Worm (Caenorhabditis elegans): ENCODE measurements around the gene Y49F6C.8.

Y49F6C.8 gene

DNA sequence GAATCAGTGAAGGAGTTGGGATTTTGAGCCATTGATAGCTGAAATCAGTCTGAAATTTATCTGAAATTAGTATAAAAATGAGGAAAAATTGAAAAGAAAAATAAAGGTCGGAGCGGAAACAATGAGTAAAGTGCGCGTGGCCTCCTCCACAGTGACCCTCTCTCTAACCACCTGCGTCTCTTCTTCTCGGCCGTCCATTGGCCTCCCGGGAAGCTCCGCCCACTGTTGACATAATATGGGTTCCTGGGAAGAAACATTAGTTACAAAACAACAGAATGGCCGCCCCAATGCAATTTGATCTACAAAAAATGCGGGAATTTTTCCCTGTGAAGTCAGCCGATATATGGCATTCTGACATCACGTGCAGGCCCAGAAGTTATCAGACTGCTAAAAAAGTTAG, at the start of gene Y49F6C.8:
Y49F6C.8 (minus strand) TSS at position 51 of the 400 bp plus-strand sequence.
- no peak for TF ChIP-seq unc-62 (GFP tag; optimal IDR thresholded peaks at IDR 0.05)

DNA sequence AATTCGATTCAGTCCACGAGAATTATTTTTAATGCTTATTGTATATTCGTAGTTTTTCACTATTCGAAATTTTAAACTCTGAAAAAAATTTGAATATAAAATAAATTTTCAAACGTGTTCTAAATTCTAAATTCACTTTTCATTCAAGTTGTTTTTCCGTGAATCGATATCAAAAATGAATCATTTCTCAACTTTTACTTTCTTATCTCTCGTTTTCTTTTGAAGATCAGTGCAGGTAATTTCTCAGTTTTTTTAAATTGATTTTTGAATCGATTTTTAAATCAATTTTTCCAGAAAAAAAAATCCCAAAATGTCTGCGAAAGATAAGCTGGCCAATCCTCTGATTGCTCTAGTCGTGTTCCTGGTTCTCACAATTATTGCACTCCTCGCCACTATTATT, 46.6 kb upstream of the Y49F6C.8 start, which contains the start of gene nep-6:
nep-6 (plus strand) TSS at position 301 of the 400 bp plus-strand sequence.
- no peak for TF ChIP-seq unc-62 (GFP tag; optimal IDR thresholded peaks at IDR 0.05)

DNA sequence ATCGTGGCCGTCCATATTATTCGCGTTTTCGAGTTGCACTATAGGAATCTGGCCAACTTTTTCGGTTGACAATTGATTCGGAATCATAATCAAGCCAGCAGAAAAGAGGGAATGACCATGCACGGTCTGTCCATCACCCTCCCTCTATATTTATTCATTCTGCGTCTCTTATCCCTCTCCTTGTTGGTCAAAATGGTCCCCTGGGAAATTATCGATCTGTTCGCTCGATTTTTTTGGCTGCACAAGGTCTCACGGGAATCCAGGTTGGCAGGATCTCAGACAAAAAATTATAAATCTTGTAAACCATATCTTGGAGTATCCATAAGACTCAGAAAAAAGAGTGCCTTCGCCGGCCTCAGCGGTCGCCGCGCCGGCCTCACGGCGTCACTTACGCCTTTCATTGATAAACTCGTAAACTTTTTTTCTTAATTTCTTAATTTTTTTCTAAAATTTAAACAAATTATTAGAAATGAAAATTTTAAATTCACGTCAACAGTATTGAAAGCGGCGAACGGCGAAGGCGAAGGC, 44.5 kb upstream of the Y49F6C.8 start, which contains the start of the genes F18A12.7 and F18A12.2:
F18A12.7 (minus strand) TSS at position 101 of the 528 bp plus-strand sequence.
F18A12.2 (plus strand) TSS at position 478 of the 528 bp plus-strand sequence.
- TF ChIP-seq unc-62 (GFP tag; optimal IDR thresholded peaks at IDR 0.05): no peak

DNA sequence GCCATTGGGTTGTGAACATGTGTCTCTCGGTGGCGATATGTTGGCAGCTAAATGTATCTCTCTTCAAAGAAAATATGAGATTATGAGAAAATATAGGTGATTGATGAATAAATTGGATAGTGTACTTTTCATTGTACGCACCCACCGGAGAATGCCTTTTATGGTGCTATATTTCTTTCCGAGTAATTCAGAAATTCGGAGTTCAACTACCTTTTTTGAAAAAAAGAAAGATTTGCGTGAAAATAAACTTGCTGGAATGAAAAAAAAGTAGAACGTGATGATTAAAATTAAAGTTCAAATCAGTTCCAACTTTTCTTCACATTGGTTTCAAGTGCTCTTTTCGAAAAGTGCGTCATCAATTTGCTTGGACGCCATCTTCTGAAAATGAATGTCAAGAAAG, 33.6 kb upstream of the Y49F6C.8 start, which contains the start of gene nep-8:
nep-8 (plus strand) TSS at position 301 of the 400 bp plus-strand sequence.
- TF ChIP-seq unc-62 (GFP tag; optimal IDR thresholded peaks at IDR 0.05): no peak

DNA sequence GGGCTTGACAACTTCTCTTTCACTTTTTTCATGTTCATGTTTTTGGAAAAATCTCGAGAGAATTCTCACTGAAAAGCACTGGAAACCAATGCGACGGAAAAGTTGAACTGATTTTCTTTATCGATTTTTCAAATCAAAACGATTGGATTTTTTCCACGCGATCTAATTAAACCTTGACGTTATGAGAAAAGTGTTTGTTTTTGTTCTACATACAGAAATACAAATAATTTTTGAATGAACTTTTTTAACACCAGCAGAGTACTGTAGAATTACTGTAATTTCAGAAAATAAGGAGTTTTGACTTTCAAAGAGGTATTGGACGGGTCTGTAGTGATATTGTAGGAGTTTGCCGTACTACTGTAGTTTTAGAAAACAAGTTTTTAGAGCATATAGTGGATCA, 32.9 kb upstream of the Y49F6C.8 start, which contains the start of gene nep-10:
nep-10 (minus strand) TSS at position 101 of the 400 bp plus-strand sequence.
- TF ChIP-seq unc-62 (GFP tag; optimal IDR thresholded peaks at IDR 0.05): no peak

DNA sequence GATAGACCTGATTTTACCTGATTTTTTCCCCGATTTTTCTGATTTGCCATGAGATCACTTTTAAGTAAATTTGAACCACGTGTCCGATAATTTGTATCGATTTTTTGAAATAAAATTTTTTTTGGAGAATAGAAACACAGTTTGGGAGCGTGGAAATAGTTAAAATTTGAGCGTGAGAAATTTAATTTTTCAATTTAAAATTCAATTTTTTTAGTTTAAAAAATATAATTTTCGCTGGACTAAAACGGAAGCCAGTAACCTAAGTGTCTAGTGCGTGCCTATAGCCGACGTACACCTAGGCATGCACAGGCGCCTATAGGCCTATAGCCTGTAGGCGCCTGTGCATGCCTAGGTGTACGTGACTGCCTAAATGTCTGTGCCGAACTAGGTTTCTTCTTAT, 29.3 kb upstream of the Y49F6C.8 start, which contains the start of gene nep-9:
nep-9 (minus strand) TSS at position 101 of the 400 bp plus-strand sequence.
- TF ChIP-seq unc-62 (GFP tag; optimal IDR thresholded peaks at IDR 0.05): no peak

DNA sequence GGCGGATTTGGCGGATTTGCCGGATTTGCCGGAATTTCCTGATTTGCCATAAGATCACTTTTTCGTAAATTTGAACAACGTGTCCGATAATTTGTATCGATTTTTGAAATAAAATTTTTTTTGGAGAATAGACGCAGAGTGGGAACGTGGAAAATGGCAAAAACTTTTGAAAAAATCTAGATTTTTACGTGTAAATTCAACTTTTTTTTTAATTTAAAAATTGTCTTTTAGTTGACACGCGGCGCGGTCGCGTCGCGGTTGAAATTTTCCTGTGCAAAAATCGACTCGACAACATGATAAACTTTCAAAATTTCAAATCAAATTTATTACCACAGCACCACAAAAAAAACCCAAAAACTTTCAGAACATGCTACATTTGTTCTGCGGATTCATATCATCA, 25.6 kb upstream of the Y49F6C.8 start, which contains the start of gene nep-20:
nep-20 (minus strand) TSS at position 101 of the 400 bp plus-strand sequence.
- no peak for TF ChIP-seq unc-62 (GFP tag; optimal IDR thresholded peaks at IDR 0.05)

DNA sequence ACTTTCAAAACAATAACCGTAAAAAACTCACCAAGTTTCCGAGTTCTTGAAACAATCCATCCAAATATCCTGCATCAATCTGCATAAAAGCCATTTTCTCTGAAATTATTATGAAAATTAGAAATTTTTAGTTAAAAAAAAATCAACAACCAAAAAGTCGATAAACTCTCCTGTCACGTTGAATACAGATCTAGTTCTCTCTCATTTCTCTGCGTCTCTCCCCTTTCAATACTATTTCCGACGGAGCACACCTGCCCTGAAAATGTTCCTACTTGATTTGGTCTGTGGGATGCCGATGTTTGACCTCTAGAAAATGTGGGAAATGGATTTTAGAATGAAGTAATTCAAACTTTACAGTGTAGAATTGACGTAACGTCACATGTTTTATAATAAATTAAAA, 17.6 kb upstream of the Y49F6C.8 start, which contains the start of gene T06D4.6:
T06D4.6 (minus strand) TSS at position 101 of the 400 bp plus-strand sequence.
- no peak for TF ChIP-seq unc-62 (GFP tag; optimal IDR thresholded peaks at IDR 0.05)

DNA sequence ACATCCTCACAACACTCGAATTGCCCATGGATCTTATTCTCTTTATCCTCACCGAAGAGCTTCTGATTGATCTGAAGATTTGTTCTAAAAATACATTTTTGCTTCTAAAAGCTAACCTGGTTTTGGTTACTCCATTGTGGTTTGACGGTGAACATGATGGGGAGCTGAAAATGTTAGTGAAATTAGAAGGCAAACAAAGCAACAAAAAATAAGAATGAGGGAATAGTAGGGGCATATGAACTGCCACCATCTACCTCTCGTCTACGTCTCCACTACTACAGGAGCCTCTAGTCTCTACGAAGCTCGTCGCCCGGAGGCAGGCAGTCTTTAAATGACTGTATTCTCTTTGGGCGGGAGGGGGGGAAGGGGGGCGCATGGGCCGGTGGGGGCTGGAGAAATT, 15.8 kb upstream of the Y49F6C.8 start, which contains the start of gene T06D4.2:
T06D4.2 (minus strand) TSS at position 170 of the 400 bp plus-strand sequence.
- TF ChIP-seq unc-62 (GFP tag; optimal IDR thresholded peaks at IDR 0.05): no peak

DNA sequence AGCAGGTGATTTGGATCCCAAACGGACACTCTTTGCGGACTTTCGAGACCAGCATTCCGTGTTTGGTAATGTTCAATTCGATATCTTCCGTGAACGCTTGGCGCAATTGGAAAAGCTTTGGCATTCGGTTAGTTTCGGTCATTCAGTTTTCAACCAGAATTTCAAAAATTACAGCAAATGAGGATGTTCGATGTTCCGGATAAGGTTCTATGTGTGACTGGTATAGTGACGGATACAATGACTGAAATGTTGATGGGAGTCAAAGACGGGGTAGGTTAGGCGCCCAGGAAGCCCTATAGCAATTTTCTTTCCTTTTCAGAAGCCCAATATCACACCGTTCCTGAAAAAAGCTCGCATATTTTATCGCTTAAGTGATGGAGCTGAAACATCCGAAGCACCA, 13.2 kb upstream of the Y49F6C.8 start:
- TF ChIP-seq unc-62 (GFP tag; optimal IDR thresholded peaks at IDR 0.05): no peak

DNA sequence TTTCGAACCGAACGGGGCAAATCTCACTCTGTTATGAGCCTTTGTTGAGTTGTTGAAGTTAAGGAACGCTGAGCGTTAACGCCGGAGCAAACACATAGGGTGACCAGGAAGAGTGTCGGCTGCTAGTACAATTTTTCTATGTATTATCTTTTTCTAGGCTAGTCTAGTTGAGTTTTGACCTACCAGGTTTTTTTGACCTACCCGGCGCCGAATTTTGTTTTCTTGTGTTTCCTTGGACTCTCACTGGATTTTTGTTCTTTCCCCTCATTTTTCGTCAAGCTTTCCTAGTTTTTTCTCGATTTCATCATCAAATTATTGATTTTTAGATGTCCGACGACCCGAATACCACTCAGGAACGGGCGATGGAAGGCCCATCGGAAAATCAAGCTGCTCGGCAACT, 11.6 kb upstream of the Y49F6C.8 start, which contains the start of gene T06D4.1:
T06D4.1 (plus strand) TSS at position 321 of the 400 bp plus-strand sequence.
- TF ChIP-seq unc-62 (GFP tag; optimal IDR thresholded peaks at IDR 0.05): no peak

DNA sequence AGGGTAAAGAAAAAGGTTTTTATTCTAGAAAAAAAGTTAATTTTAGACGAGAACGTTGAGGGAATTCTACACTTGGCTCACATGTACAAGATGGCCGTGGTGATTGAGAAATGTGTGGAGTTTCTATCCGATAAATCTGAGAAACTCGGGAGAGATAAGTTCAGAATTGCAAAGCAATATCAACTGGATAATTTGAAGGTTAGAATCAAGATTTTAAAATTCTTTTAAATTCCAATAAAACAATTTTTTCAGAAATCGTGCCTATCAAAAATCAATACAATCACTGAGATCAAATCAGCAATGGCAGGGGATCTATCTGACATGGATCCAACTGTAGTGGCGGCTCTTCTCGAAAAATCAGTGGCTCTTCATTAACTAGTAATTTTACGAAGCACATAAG, 8.4 kb upstream of the Y49F6C.8 start, which contains the start of gene Y49F6C.2:
Y49F6C.2 (plus strand) TSS at position 301 of the 400 bp plus-strand sequence.
- no peak for TF ChIP-seq unc-62 (GFP tag; optimal IDR thresholded peaks at IDR 0.05)

DNA sequence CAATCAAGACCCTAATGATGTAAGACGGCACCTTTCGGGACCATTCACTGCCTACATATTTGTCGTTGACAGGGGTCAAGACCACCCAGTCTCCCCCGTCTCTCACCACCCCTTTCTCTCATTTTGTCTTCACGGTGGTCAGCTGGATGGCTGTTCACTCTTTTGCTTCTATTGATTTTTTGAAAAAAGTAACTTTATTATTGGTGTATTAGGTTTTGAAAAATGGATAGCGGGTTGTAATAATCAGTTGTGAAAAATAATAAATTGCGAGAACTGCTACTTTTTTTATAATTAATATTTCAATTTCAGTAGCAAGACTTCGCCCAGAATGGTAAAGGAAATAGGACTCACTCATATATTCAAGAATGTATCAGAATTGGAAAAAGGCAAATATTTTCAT, 6.9 kb upstream of the Y49F6C.8 start, which contains the start of gene bath-9:
bath-9 (plus strand) TSS at position 301 of the 400 bp plus-strand sequence.
- no peak for TF ChIP-seq unc-62 (GFP tag; optimal IDR thresholded peaks at IDR 0.05)

DNA sequence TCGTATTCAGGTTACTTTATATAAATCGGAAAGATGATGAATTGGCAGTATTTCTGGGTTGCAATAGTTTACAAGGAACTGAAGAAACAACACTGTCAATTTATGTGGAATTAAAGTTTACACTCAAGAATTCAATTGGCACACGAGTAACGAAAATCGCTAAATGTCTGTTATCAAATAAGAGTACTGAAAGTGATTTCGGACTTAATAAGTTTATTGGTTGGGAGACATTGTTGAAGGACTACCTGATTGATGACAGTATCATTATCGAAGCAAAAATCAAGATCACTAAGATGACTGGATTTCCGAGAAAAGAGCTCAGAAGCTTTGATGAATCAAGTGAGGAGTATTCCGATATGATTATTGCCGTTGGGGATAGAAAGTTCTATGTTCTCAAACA, 5.4 kb upstream of the Y49F6C.8 start:
- no peak for TF ChIP-seq unc-62 (GFP tag; optimal IDR thresholded peaks at IDR 0.05)

DNA sequence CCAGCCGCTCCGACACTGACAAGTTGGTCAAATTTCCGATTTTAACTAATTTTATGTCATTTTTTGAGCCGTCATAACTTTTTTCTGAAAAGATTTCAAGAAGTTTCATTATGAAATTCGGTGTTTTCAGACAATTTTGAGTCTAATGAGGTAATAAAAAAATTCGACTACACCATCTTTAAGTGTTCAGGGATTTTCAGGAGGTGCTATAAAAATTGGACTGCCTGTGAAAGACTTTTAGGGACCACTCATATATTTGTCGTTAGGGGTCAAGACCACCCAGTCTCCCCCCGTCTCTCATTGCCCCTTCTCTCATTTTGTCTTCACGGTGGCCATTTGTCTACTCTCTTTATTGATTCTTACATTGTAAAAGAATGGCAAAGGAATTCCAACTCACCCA, 4.9 kb upstream of the Y49F6C.8 start, which contains the start of gene bath-10:
bath-10 (plus strand) TSS at position 301 of the 400 bp plus-strand sequence.
- no peak for TF ChIP-seq unc-62 (GFP tag; optimal IDR thresholded peaks at IDR 0.05)

DNA sequence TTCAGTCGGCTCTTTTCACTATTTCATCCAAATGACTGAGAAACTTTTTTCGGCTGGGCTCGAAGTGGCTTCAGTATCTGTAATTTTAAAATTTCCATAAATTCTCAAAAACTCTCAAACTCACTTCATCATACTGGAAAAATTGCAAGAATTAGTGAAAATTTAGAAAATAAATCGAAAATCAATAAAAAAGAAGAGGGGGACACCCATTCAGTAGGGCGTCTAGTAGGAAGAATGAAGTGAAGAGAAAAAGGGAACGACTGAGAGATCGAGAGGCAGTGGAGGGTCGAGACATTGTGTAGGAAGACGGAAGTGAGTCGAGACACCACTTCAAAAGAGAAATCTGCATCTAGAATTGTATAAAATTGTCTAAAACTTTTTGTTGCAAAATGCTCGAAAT, 4.0 kb upstream of the Y49F6C.8 start:
- no peak for TF ChIP-seq unc-62 (GFP tag; optimal IDR thresholded peaks at IDR 0.05)

DNA sequence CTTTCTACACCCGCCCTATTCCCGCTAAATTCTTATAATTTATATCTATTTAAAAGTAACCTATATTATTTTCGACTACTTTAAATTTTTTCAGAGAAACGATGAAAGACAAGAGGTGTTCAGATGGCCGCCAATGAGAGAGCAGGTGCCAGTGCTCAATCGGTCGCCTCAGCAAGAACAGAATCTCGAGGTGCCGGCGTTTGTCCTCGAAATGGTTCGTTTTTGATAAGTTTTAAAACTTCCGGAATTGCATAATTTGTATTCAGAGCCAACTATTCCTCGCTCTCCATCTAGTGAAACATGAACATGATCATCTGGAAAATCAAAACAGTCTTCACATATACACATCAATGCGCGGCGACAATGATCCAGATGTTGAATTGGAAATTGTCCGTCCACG, 1.1 kb upstream of the Y49F6C.8 start, which contains the start of gene bath-23:
bath-23 (plus strand) TSS at position 301 of the 400 bp plus-strand sequence.
- no peak for TF ChIP-seq unc-62 (GFP tag; optimal IDR thresholded peaks at IDR 0.05)

Measured in whole organism, dauer.